Fruit fly (Drosophila melanogaster): Measurements from ENCODE around the gene CG15877.

CG15877 gene

DNA sequence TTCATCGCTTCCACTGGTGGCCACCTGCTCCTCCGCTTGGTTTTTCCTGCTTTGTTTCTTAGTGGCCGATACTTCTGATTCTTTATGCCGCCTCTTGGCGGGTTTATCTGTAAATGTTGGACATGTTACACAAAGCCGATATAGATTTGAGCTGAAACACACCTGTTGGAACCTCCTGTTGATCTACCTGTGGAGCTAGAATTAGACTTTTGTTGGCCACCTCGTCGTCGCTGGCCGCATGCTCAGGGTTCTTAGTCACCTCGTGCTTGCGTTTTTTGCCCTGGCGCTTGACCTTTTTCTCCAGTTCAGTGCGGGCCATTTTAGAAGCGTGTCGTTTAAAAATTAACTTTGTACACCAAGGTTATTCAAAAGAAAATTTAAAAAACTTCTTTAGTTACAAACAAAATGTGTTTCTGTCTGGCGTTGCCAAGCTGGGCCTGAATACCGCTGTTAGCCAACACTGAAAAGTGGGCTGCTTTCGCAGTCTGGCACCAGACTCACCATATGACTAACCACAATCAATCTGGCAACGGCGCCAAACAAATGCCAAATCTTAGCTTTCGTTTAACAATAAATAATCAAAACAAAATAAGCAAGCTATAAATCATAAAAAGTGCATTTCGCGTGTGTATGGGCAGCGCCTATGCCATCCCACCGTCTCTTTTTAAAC lies at the start of gene CG15877, which contains the start of gene Svil:
Gene CG15877, minus strand, starts transcription at position 443 of the 670 bp plus-strand sequence.
Gene Svil, plus strand, starts transcription at position 542 of the 670 bp plus-strand sequence.
- TF ChIP-seq usp (GFP tag; optimal IDR thresholded peaks at IDR 0.05) (no peak), psq (optimal IDR thresholded peaks at IDR 0.05) (no peak), EcR (GFP tag; optimal IDR thresholded peaks at IDR 0.05) (no peak), CG8478 (optimal IDR thresholded peaks at IDR 0.05) (no peak), pan (optimal IDR thresholded peaks at IDR 0.05) (no peak), Dll (optimal IDR thresholded peaks at IDR 0.05) (no peak)

DNA sequence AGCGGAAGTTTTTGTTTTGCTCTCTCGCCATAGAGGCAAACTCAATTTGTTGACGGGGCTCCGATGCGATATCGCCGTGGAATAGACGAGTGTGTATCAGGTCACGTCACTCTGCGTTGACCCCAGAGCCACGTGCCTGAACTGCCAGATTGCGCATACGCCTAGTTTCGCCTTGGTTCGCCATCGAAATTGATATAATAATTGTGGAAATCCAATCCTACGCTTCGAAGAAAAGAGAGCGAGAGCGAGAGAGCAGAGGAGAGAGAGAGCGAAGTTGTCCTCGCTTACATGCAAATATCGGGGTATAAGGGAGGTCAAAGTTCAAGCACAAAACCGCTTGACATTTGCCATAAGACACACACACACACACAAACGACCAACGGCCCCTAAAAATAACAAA lies 49.8 kb upstream of the CG15877 start:
- TF ChIP-seq psq (optimal IDR thresholded peaks at IDR 0.05) (no peak), pan (optimal IDR thresholded peaks at IDR 0.05) (no peak), CG8478 (optimal IDR thresholded peaks at IDR 0.05) (no peak), EcR (GFP tag; optimal IDR thresholded peaks at IDR 0.05) (no peak), Dll (optimal IDR thresholded peaks at IDR 0.05) (no peak), usp (GFP tag; optimal IDR thresholded peaks at IDR 0.05) (no peak)

DNA sequence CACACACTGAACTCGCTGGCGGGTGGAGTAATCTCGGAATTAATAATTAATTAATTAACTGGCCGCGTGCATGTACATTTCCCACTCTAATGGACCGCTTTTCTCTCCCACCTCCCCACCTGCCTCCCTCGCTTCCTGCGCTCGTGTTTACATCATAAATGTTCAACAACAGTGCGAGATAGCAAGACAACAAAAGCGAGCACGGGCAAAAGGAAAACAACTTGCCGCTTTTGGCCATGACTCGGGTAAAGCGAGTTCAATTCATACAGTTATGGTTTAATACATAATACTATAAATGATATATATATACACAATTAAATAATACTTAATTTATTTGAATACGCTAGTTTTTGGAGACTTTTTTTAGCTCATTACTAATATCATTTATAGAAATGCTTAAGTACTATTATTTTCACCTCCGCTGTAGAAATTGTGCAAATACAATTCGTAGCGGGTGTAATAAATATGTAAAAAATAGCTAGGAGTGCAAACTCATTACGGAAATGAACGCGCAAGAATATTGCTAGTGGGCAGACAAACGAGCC lies 49.1 kb upstream of the CG15877 start:
- TF ChIP-seq usp (GFP tag; optimal IDR thresholded peaks at IDR 0.05): no peak
- TF ChIP-seq Dll (optimal IDR thresholded peaks at IDR 0.05): no peak
- TF ChIP-seq CG8478 (optimal IDR thresholded peaks at IDR 0.05): no peak
- no peak for TF ChIP-seq psq (optimal IDR thresholded peaks at IDR 0.05)
- TF ChIP-seq pan (optimal IDR thresholded peaks at IDR 0.05): no peak
- no peak for TF ChIP-seq EcR (GFP tag; optimal IDR thresholded peaks at IDR 0.05)

DNA sequence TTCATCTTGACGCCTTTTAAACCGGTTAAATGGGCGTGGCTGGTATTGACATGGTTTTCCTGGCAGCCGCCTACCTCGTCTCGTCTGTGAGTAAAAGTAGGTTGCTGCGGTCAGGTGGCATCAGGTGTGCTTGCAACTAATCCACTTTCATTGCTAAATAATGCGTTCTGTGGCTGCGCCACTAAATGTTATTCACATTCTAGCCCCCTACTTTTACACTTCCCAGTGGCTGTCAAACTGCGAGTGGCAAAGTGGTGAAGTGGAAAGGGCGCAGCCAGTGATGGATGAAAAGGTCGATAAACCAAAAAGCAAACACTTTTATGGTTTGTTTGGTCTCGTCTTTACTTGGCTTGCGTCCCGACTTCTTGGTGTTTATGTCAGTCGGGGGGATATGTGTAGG lies 48.3 kb upstream of the CG15877 start:
- TF ChIP-seq pan (optimal IDR thresholded peaks at IDR 0.05): no peak

DNA sequence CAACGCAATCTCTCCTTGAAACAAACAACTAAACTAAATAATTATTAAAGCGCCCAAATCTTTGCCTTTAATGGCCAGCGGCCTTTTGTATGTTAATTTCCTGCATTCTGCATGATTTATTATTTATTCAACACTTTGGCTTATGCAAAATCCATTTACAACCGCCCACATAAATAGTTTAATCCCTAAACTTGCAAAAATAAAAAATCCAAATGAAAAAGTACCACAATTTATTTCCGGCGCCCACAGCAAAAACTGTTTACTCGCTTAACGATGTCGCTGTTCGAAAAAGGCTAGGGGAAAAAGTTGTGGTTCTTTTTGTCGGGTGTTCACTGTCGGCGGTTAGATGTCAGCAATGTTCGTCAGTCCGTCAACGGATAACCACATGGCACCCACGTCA lies 46.7 kb upstream of the CG15877 start:
- TF ChIP-seq pan (optimal IDR thresholded peaks at IDR 0.05): no peak
- no peak for TF ChIP-seq CG8478 (optimal IDR thresholded peaks at IDR 0.05)

- TF ChIP-seq pan (optimal IDR thresholded peaks at IDR 0.05) (no peak), CG8478 (optimal IDR thresholded peaks at IDR 0.05) (no peak), usp (GFP tag; optimal IDR thresholded peaks at IDR 0.05) (no peak), Dll (optimal IDR thresholded peaks at IDR 0.05) (no peak), EcR (GFP tag; optimal IDR thresholded peaks at IDR 0.05) (no peak), psq (optimal IDR thresholded peaks at IDR 0.05) (no peak)
Observed at dm6 chr3L:2423572-2423971, 46.2 kb upstream of the CG15877 start.

dm6 chr3L:2422763-2423162 lies 45.4 kb upstream of the CG15877 start:
- TF ChIP-seq Dll (optimal IDR thresholded peaks at IDR 0.05): no peak
- TF ChIP-seq psq (optimal IDR thresholded peaks at IDR 0.05): no peak
- TF ChIP-seq CG8478 (optimal IDR thresholded peaks at IDR 0.05): no peak
- no peak for TF ChIP-seq pan (optimal IDR thresholded peaks at IDR 0.05)
- no peak for TF ChIP-seq usp (GFP tag; optimal IDR thresholded peaks at IDR 0.05)
- TF ChIP-seq EcR (GFP tag; optimal IDR thresholded peaks at IDR 0.05): no peak

dm6 chr3L:2421138-2421537 lies 43.8 kb upstream of the CG15877 start:
- TF ChIP-seq Dll (optimal IDR thresholded peaks at IDR 0.05) (no peak), usp (GFP tag; optimal IDR thresholded peaks at IDR 0.05) (no peak), psq (optimal IDR thresholded peaks at IDR 0.05) (no peak), EcR (GFP tag; optimal IDR thresholded peaks at IDR 0.05) (no peak)

dm6 chr3L:2418769-2419168 lies 41.4 kb upstream of the CG15877 start:
- TF ChIP-seq EcR (GFP tag; optimal IDR thresholded peaks at IDR 0.05) (no peak), Dll (optimal IDR thresholded peaks at IDR 0.05) (no peak), psq (optimal IDR thresholded peaks at IDR 0.05) (no peak), CG8478 (optimal IDR thresholded peaks at IDR 0.05) (no peak), usp (GFP tag; optimal IDR thresholded peaks at IDR 0.05) (no peak)

DNA sequence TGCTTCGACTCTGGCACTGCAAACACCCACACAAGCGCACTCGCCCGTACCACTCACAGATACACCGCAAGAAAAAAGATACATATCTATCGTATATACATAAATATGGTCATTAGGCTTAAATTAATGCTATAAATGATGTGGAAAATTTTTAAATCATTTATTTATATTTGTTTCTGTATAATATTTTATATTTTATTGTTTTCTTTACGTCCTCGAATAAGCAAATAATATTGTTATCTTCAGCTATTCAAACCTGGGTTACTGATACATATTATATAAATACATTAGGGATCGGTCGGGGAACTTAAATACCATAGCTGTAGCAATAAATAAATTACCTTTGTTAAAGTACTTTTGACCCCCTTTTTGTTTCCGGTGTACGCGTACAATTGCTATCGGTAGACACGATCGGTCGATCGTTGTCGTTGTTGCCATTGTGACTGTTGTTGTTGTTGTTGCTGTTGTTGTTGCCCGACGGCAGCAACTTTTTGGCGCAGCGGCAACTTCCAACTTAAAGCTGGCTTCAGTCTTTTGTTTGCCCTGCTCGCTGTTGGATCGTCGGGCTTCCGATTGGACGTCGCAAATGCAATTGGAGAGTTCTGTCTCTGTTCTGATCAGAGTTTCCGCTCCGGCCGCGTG lies 40.2 kb upstream of the CG15877 start:
- TF ChIP-seq EcR (GFP tag; optimal IDR thresholded peaks at IDR 0.05) (no peak), pan (optimal IDR thresholded peaks at IDR 0.05) (peak; percentile 31)

- TF ChIP-seq usp (GFP tag; optimal IDR thresholded peaks at IDR 0.05) (no peak), psq (optimal IDR thresholded peaks at IDR 0.05) (no peak), EcR (GFP tag; optimal IDR thresholded peaks at IDR 0.05) (no peak), Dll (optimal IDR thresholded peaks at IDR 0.05) (no peak), pan (optimal IDR thresholded peaks at IDR 0.05) (no peak), CG8478 (optimal IDR thresholded peaks at IDR 0.05) (no peak)
Observed at dm6 chr3L:2414876-2415275, 37.5 kb upstream of the CG15877 start.

DNA sequence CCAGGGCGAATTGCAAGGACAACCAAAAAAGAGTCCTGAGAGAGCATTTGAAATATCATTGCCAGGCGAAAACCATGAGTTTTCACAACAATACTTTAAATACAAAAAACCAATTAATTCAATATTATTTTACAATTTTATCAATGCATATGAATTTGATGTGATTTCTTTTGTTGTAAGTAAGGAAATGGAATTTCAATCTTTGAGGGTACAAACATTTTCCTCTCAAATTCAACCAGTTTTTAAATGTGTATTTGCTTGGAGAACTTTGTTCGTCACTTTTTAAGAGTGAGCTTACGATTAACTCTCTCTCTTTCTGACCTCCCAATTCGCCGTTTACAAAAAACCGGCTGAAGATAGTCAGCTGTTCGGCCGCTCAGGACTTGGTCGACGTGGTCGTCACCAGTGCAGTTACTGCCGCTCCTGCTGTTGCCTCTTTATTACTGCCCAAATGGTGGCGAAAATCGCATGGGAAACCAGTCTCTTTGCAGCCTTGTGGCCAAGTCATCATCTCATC lies 34.3 kb upstream of the CG15877 start:
- TF ChIP-seq EcR (GFP tag; optimal IDR thresholded peaks at IDR 0.05) (no peak), Dll (optimal IDR thresholded peaks at IDR 0.05) (no peak)

DNA sequence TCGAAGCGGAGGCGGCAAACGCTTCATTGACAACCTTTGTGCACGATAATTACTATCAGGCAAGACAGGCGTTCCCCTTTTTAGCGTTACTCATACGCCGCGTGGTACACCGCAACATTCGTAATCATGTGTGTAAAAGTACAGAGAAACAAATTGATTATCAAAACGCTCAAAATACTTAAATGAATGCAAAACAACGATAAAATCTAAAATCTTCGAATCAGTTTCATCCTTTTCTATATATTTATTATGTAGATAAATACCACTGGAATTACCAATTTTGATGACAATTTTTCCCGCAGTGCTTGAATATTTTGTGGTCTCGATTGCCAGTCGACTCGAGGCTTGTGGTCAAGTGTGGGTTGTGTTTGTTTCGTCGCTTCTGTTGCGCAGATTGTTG lies 33.5 kb upstream of the CG15877 start:
- TF ChIP-seq usp (GFP tag; optimal IDR thresholded peaks at IDR 0.05) (no peak), Dll (optimal IDR thresholded peaks at IDR 0.05) (no peak), psq (optimal IDR thresholded peaks at IDR 0.05) (no peak), CG8478 (optimal IDR thresholded peaks at IDR 0.05) (no peak), EcR (GFP tag; optimal IDR thresholded peaks at IDR 0.05) (no peak), pan (optimal IDR thresholded peaks at IDR 0.05) (no peak)

Data from whole organism.